Worm (Caenorhabditis elegans) whole organism, late embryonic: ENCODE results near the gene K12H6.10.

Source experiments
- ceh-2 ChIP-seq: sonication (generic microtip); optimal IDR thresholded peaks from 2 replicates; lab custom pipeline; 2016; ENCODE audit warnings: missing genotype, missing genetic modification characterization, missing compliant biosample characterization
- ceh-9 ChIP-seq: sonication (generic microtip); optimal IDR thresholded peaks from 2 replicates; lab custom pipeline; 2016; ENCODE audit warnings: mild to moderate bottlenecking, missing genetic modification characterization, inconsistent platforms, missing compliant biosample characterization
- dmd-4 ChIP-seq: sonication (generic microtip); optimal IDR thresholded peaks from 2 replicates; lab custom pipeline; 2016; ENCODE audit warnings: borderline replicate concordance, missing genetic modification characterization, missing compliant biosample characterization
- elt-2 ChIP-seq: sonication (generic microtip); optimal IDR thresholded peaks from 2 replicates; lab custom pipeline; 2016; ENCODE audit warnings: missing genetic modification reagents, missing genetic modification characterization, missing compliant biosample characterization
- elt-4 ChIP-seq: sonication (generic microtip); optimal IDR thresholded peaks from 2 replicates; lab custom pipeline; 2016; ENCODE audit warnings: missing genetic modification characterization, missing compliant biosample characterization
- nhr-11 ChIP-seq: fragments of 150-350 bp; optimal IDR thresholded peaks from 2 replicates; lab custom pipeline; 2014; ENCODE audit warnings: missing biosample characterization, missing genetic modification characterization

DNA sequence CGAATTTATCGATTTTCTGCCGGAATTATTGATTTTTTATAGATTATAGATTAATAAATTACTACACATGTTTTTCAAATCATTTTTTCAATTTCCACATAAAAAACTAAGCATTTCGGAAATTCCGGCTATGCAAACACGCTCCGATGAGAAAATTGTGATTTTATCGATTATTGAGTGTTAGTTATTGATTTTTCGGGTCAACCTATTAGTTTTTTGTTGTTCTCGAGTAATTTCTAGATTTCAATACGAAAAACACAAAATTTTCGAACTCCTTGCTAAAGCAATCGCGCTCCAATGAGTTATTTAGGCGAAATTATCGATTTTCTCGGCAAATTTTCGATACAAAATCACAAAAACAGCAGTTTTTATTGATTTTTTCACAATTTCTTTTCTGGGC, 27.3 kb upstream of the K12H6.10 start:
- TF ChIP-seq nhr-11 (tag; lab: Kevin White, UChicago) (no peak), elt-4 (no peak), dmd-4 (tag; lab: Kevin White, UChicago) (no peak), ceh-9 (tag; lab: Kevin White, UChicago) (no peak), elt-2 (tag; lab: Kevin White, UChicago) (no peak), ceh-2 (tag; lab: Kevin White, UChicago) (no peak)
